Fruit fly (Drosophila melanogaster) whole organism, prepupa: ENCODE results near the gene CG32040.

Experiments
- Blimp-1 ChIP-seq: fragments of 200-800 bp; sonication (Bioruptor generic); optimal IDR thresholded peaks from 3 replicates; lab custom pipeline; 2017; ENCODE audit warnings: missing biosample characterization, missing genetic modification characterization, mild to moderate bottlenecking, moderate library complexity, missing genetic modification reagents
- CG10631 ChIP-seq: fragments of 200-800 bp; sonication (Bioruptor generic); optimal IDR thresholded peaks from 2 replicates; lab custom pipeline; 2016; ENCODE audit warnings: missing biosample characterization, missing genetic modification characterization
- CG10669 ChIP-seq: fragments of 200-800 bp; sonication (Bioruptor generic); optimal IDR thresholded peaks from 3 replicates; lab custom pipeline; 2018; ENCODE audit warnings: missing biosample characterization, mild to moderate bottlenecking, missing genetic modification characterization, moderate library complexity
- CG11294 ChIP-seq: fragments of 200-800 bp; sonication (Bioruptor generic); IDR thresholded peaks from 2 replicates; pipeline ENCODE4 v1.3.6; 2022; ENCODE audit warnings: missing biosample characterization, missing genetic modification characterization
- CG11762 ChIP-seq: fragments of 200-800 bp; sonication (Bioruptor generic); optimal IDR thresholded peaks from 3 replicates; lab custom pipeline; 2016; ENCODE audit warnings: missing biosample characterization, missing genetic modification characterization; ENCODE audit not compliant: insufficient read depth
- CG15336 ChIP-seq: fragments of 200-800 bp; sonication (Bioruptor generic); IDR thresholded peaks from 2 replicates; pipeline ENCODE4 v1.3.6; 2022; ENCODE audit warnings: missing biosample characterization, missing genetic modification characterization
- CG1621 ChIP-seq: fragments of 200-800 bp; sonication (Bioruptor generic); optimal IDR thresholded peaks from 3 replicates; lab custom pipeline; 2018; ENCODE audit warnings: missing biosample characterization, mild to moderate bottlenecking, missing genetic modification characterization
- CG3032 ChIP-seq: fragments of 200-800 bp; optimal IDR thresholded peaks from 2 replicates; lab custom pipeline; 2019; ENCODE audit warnings: missing biosample characterization, mild to moderate bottlenecking, missing genetic modification characterization, moderate library complexity
- CG31627 ChIP-seq: fragments of 200-800 bp; sonication (Bioruptor generic); optimal IDR thresholded peaks from 3 replicates; lab custom pipeline; 2016; ENCODE audit warnings: missing biosample characterization, missing genetic modification characterization
- CG32006 ChIP-seq: fragments of 200-800 bp; sonication (Bioruptor generic); optimal IDR thresholded peaks from 3 replicates; lab custom pipeline; 2017; ENCODE audit warnings: missing biosample characterization, mild to moderate bottlenecking, missing genetic modification characterization
- CG3919 ChIP-seq: fragments of 200-800 bp; sonication (Bioruptor generic); optimal IDR thresholded peaks from 3 replicates; lab custom pipeline; 2016; ENCODE audit warnings: missing biosample characterization, missing genetic modification characterization
- CG4318 ChIP-seq: fragments of 200-800 bp; sonication (Bioruptor generic); optimal IDR thresholded peaks from 3 replicates; lab custom pipeline; 2017; ENCODE audit warnings: missing biosample characterization, mild to moderate bottlenecking, missing genetic modification characterization
- CG6163 ChIP-seq: fragments of 200-800 bp; sonication (Bioruptor generic); IDR thresholded peaks from 3 replicates; pipeline ENCODE4 v1.3.6; 2022; ENCODE audit warnings: missing biosample characterization, missing genetic modification characterization
- CG6276 ChIP-seq: fragments of 200-800 bp; sonication (Bioruptor generic); optimal IDR thresholded peaks from 2 replicates; lab custom pipeline; 2017; ENCODE audit warnings: missing biosample characterization, mild to moderate bottlenecking, missing genetic modification characterization
- CG6792 ChIP-seq: fragments of 200-800 bp; sonication (Bioruptor generic); optimal IDR thresholded peaks from 3 replicates; lab custom pipeline; 2016; ENCODE audit warnings: missing biosample characterization, missing genetic modification characterization
- CG6808 ChIP-seq: fragments of 200-800 bp; sonication (Bioruptor generic); optimal IDR thresholded peaks from 3 replicates; lab custom pipeline; 2017; ENCODE audit warnings: missing biosample characterization, missing genetic modification characterization, mild to moderate bottlenecking, moderate library complexity, missing genetic modification reagents
- CG6854 ChIP-seq: fragments of 200-800 bp; sonication (Bioruptor generic); optimal IDR thresholded peaks from 2 replicates; lab custom pipeline; 2017; ENCODE audit warnings: missing biosample characterization, mild to moderate bottlenecking, missing genetic modification characterization
- CG7368 ChIP-seq: fragments of 200-800 bp; sonication (Bioruptor generic); optimal IDR thresholded peaks from 3 replicates; lab custom pipeline; 2016; ENCODE audit warnings: missing biosample characterization, missing genetic modification characterization
- CG8119 ChIP-seq: fragments of 200-800 bp; sonication (Bioruptor generic); IDR thresholded peaks from 3 replicates; pipeline ENCODE4 v1.3.6; 2022; ENCODE audit warnings: missing biosample characterization, missing genetic modification characterization
- CG8632 ChIP-seq: fragments of 200-800 bp; sonication (Bioruptor generic); optimal IDR thresholded peaks from 3 replicates; lab custom pipeline; 2016; ENCODE audit warnings: missing biosample characterization, missing genetic modification characterization
- Eip75B ChIP-seq: fragments of 200-800 bp; sonication (Bioruptor generic); optimal IDR thresholded peaks from 3 replicates; lab custom pipeline; 2016; ENCODE audit warnings: missing biosample characterization, missing genetic modification characterization
- Eip78C ChIP-seq: fragments of 200-800 bp; sonication (Bioruptor generic); peaks from one replicate; lab custom pipeline; 2016; ENCODE audit warnings: missing biosample characterization, missing genetic modification characterization
- Eip93F ChIP-seq: fragments of 200-800 bp; sonication (Bioruptor generic); optimal IDR thresholded peaks from 2 replicates; lab custom pipeline; 2016; ENCODE audit warnings: missing biosample characterization, mild to moderate bottlenecking, missing genetic modification characterization
- Ets21C ChIP-seq: fragments of 200-800 bp; sonication (Bioruptor generic); optimal IDR thresholded peaks from 3 replicates; lab custom pipeline; 2016; ENCODE audit warnings: missing biosample characterization, missing genetic modification characterization
- Ets96B ChIP-seq: fragments of 200-800 bp; optimal IDR thresholded peaks from 2 replicates; lab custom pipeline; 2019; ENCODE audit warnings: missing biosample characterization, mild to moderate bottlenecking, missing genetic modification characterization, moderate library complexity
- Gug ChIP-seq: fragments of 200-800 bp; sonication (Bioruptor generic); IDR thresholded peaks from 2 replicates; pipeline ENCODE4 v1.3.6; 2022; ENCODE audit warnings: missing biosample characterization, missing genetic modification characterization
- Hr38 ChIP-seq: sonication (Bioruptor generic); optimal IDR thresholded peaks from 2 replicates; lab custom pipeline; 2016; ENCODE audit warnings: missing biosample characterization, missing genetic modification characterization
- Hr39 ChIP-seq: fragments of 200-800 bp; sonication (Bioruptor generic); optimal IDR thresholded peaks from 2 replicates; lab custom pipeline; 2016; ENCODE audit warnings: missing biosample characterization, missing genetic modification characterization
- Hr4 ChIP-seq: fragments of 200-800 bp; sonication (Bioruptor generic); optimal IDR thresholded peaks from 3 replicates; lab custom pipeline; 2016; ENCODE audit warnings: missing biosample characterization, missing genetic modification characterization
- Lpt ChIP-seq: fragments of 200-800 bp; sonication (Bioruptor generic); optimal IDR thresholded peaks from 3 replicates; lab custom pipeline; 2016; ENCODE audit warnings: missing biosample characterization, missing genetic modification characterization
- OdsH ChIP-seq: fragments of 200-800 bp; sonication (Bioruptor generic); optimal IDR thresholded peaks from 3 replicates; lab custom pipeline; 2016; ENCODE audit warnings: missing biosample characterization, missing genetic modification characterization
- Smox ChIP-seq: fragments of 200-800 bp; sonication (Bioruptor generic); optimal IDR thresholded peaks from 3 replicates; lab custom pipeline; 2016; ENCODE audit warnings: missing biosample characterization, missing genetic modification characterization
- Sox102F ChIP-seq: fragments of 200-800 bp; sonication (Bioruptor generic); optimal IDR thresholded peaks from 2 replicates; lab custom pipeline; 2016; ENCODE audit warnings: missing biosample characterization, mild to moderate bottlenecking, missing genetic modification characterization
- Sox14 ChIP-seq: fragments of 200-800 bp; sonication (Bioruptor generic); optimal IDR thresholded peaks from 3 replicates; lab custom pipeline; 2016; ENCODE audit warnings: missing biosample characterization, missing genetic modification characterization
- achi ChIP-seq: fragments of 200-800 bp; sonication (Bioruptor generic); optimal IDR thresholded peaks from 3 replicates; lab custom pipeline; 2016; ENCODE audit warnings: missing biosample characterization, missing genetic modification characterization
- acj6 ChIP-seq: fragments of 200-800 bp; sonication (Bioruptor generic); optimal IDR thresholded peaks from 3 replicates; lab custom pipeline; 2016; ENCODE audit warnings: missing biosample characterization, missing genetic modification characterization
- cyc ChIP-seq: fragments of 200-800 bp; sonication (Bioruptor generic); optimal IDR thresholded peaks from 3 replicates; lab custom pipeline; 2016; ENCODE audit warnings: missing biosample characterization, missing genetic modification characterization
- dsx ChIP-seq: fragments of 200-800 bp; optimal IDR thresholded peaks from 3 replicates; lab custom pipeline; 2019; ENCODE audit warnings: missing biosample characterization, mild to moderate bottlenecking, missing genetic modification characterization, moderate library complexity; ENCODE audit not compliant: poor library complexity, severe bottlenecking
- eg ChIP-seq: fragments of 200-800 bp; sonication (Bioruptor generic); IDR thresholded peaks from 3 replicates; pipeline ENCODE4 v1.3.6; 2022; ENCODE audit warnings: missing biosample characterization, missing genetic modification characterization
- esn ChIP-seq: fragments of 200-800 bp; sonication (Bioruptor generic); optimal IDR thresholded peaks from 2 replicates; lab custom pipeline; 2016; ENCODE audit warnings: missing biosample characterization, mild to moderate bottlenecking, missing genetic modification characterization, moderate library complexity
- fd85E ChIP-seq: fragments of 200-800 bp; sonication (Bioruptor generic); optimal IDR thresholded peaks from 3 replicates; lab custom pipeline; 2016; ENCODE audit warnings: missing biosample characterization, missing genetic modification characterization
- fkh ChIP-seq: fragments of 200-800 bp; sonication (Bioruptor generic); optimal IDR thresholded peaks from 3 replicates; lab custom pipeline; 2017; ENCODE audit warnings: missing biosample characterization, mild to moderate bottlenecking, missing genetic modification characterization, moderate library complexity
- lz ChIP-seq: fragments of 200-800 bp; sonication (Bioruptor generic); optimal IDR thresholded peaks from 3 replicates; lab custom pipeline; 2016; ENCODE audit warnings: missing biosample characterization, missing genetic modification characterization
- net ChIP-seq: fragments of 200-800 bp; sonication (Bioruptor generic); optimal IDR thresholded peaks from 3 replicates; lab custom pipeline; 2016; ENCODE audit warnings: missing biosample characterization, missing genetic modification characterization
- pdm3 ChIP-seq: fragments of 200-800 bp; sonication (Bioruptor generic); optimal IDR thresholded peaks from 3 replicates; lab custom pipeline; 2016; ENCODE audit warnings: missing biosample characterization, missing genetic modification characterization
- salr ChIP-seq, 2 experiments: fragments of 200-800 bp; sonication (Bioruptor generic); optimal IDR thresholded peaks; 3 replicates each; lab custom pipeline; 2016 to 2018; ENCODE audit warnings: missing biosample characterization in 2 of 2, missing genetic modification characterization in 2 of 2, mild to moderate bottlenecking in 1 of 2
- spab ChIP-seq: fragments of 200-800 bp; sonication (Bioruptor generic); optimal IDR thresholded peaks from 2 replicates; lab custom pipeline; 2017; ENCODE audit warnings: missing biosample characterization, mild to moderate bottlenecking, missing genetic modification characterization, missing genetic modification reagents
- topi ChIP-seq: fragments of 200-800 bp; sonication (Bioruptor generic); optimal IDR thresholded peaks from 3 replicates; lab custom pipeline; 2016; ENCODE audit warnings: missing biosample characterization, missing genetic modification characterization

The CG32040 gene

dm6 chr3L:9358713-9359040, 4.8 kb downstream of the CG32040 start, which contains the start of the genes UGP and Svip:
TSS of gene UGP (minus strand) at chr3L:9358935.
TSS of gene Svip (plus strand) at chr3L:9358999.
- no peak for TF ChIP-seq CG8632 (GFP tag; lab: Kevin White, UChicago)
- TF ChIP-seq lz (GFP tag; lab: Kevin White, UChicago), result peak; percentile 34
- peak; percentile 71 for TF ChIP-seq Eip78C (GFP tag; lab: Kevin White, UChicago)
- peak; percentile 39 for TF ChIP-seq achi (GFP tag; lab: Kevin White, UChicago)
- peak; percentile 93 for TF ChIP-seq Sox14 (GFP tag; lab: Kevin White, UChicago)
- peak; percentile 60 for TF ChIP-seq CG3919 (GFP tag; lab: Kevin White, UChicago)
- peak; percentile 68; the same call in 2 of the 3 replicates for TF ChIP-seq eg (GFP tag; lab: Robert Waterston, UW)
- peak; percentile 6 for TF ChIP-seq CG7368 (GFP tag; lab: Kevin White, UChicago)
- peak; percentile 57 for TF ChIP-seq esn
- TF ChIP-seq Gug (GFP tag; lab: Robert Waterston, UW), result no peak
- TF ChIP-seq CG6854 (GFP tag; lab: Kevin White, UChicago), result no peak
- TF ChIP-seq Sox102F (GFP tag; lab: Kevin White, UChicago), result peak; percentile 19
- peak; percentile 39 for TF ChIP-seq topi (GFP tag; lab: Kevin White, UChicago)
- no peak for TF ChIP-seq Smox (GFP tag; lab: Kevin White, UChicago)
- TF ChIP-seq dsx (GFP tag; lab: Kevin White, UChicago), result no peak
- no peak for TF ChIP-seq Ets21C
- peak; percentile 17 for TF ChIP-seq OdsH (GFP tag; lab: Kevin White, UChicago)
- TF ChIP-seq fd85E (GFP tag; lab: Kevin White, UChicago), result no peak
- TF ChIP-seq CG11294 (GFP tag; lab: Robert Waterston, UW), result no peak
- no peak for TF ChIP-seq cyc (GFP tag; lab: Kevin White, UChicago)
- no peak for TF ChIP-seq CG6276
- TF ChIP-seq CG32006 (GFP tag; lab: Kevin White, UChicago), result no peak
- TF ChIP-seq fkh, result no peak
- TF ChIP-seq CG15336 (GFP tag; lab: Robert Waterston, UW), result peak; percentile 45; the same call in 1 of the 2 replicates
- TF ChIP-seq Ets96B, result peak; percentile 10
- TF ChIP-seq Blimp-1 (GFP tag; lab: Kevin White, UChicago), result no peak
- TF ChIP-seq CG11762 (GFP tag; lab: Kevin White, UChicago), result no peak
- TF ChIP-seq CG4318 (GFP tag; lab: Kevin White, UChicago), result no peak
- TF ChIP-seq spab (GFP tag; lab: Kevin White, UChicago), result no peak
- TF ChIP-seq Lpt (GFP tag; lab: Kevin White, UChicago), result no peak
- peak; percentile 64 for TF ChIP-seq Hr4 (GFP tag; lab: Kevin White, UChicago)
- TF ChIP-seq CG6808 (GFP tag; lab: Kevin White, UChicago), result no peak
- no peak for TF ChIP-seq CG10669
- TF ChIP-seq CG8119 (GFP tag; lab: Robert Waterston, UW), result peak; percentile 43; the same call in 2 of the 3 replicates
- TF ChIP-seq CG6163 (GFP tag; lab: Robert Waterston, UW), result peak; percentile 56; the same call in 1 of the 3 replicates
- peak; percentile 53 for TF ChIP-seq net
- no peak for TF ChIP-seq pdm3 (GFP tag; lab: Kevin White, UChicago)
- TF ChIP-seq CG3032, result peak; percentile 0
- TF ChIP-seq Hr38, result no peak
- TF ChIP-seq CG31627 (GFP tag; lab: Kevin White, UChicago), result no peak
- no peak for TF ChIP-seq Eip93F
- peak; percentile 35 for TF ChIP-seq Eip75B
- TF ChIP-seq Hr39 (GFP tag; lab: Kevin White, UChicago), result peak; percentile 10
- TF ChIP-seq acj6, result no peak
- TF ChIP-seq salr (GFP tag; optimal IDR thresholded peaks at IDR 0.05; lab: Kevin White, UChicago), result no peak
- TF ChIP-seq CG1621, result no peak
- no peak for TF ChIP-seq CG10631 (GFP tag; lab: Kevin White, UChicago)
- TF ChIP-seq CG6792, result no peak
